Fruit fly (Drosophila melanogaster) whole organism, embryonic: ENCODE measurements around the gene Neurochondrin.

Experiments used
- BEAF-32 ChIP-seq: fragments of 200-800 bp; sonication (Bioruptor generic); optimal IDR thresholded peaks from 3 replicates; lab custom pipeline; 2017; ENCODE audit warnings: missing biosample characterization, missing genetic modification characterization, mild to moderate bottlenecking, moderate library complexity, missing genetic modification reagents
- CG1024 ChIP-seq: fragments of 200-800 bp; sonication (Bioruptor generic); IDR thresholded peaks from 2 replicates; pipeline ENCODE4 v1.3.6; 2022; ENCODE audit warnings: missing biosample characterization, missing genetic modification characterization
- CG10979 ChIP-seq: fragments of 200-800 bp; sonication (Bioruptor generic); optimal IDR thresholded peaks from 2 replicates; lab custom pipeline; 2018; ENCODE audit warnings: missing biosample characterization, mild to moderate bottlenecking, missing genetic modification characterization, moderate library complexity
- CG11085 ChIP-seq: fragments of 200-800 bp; sonication (Bioruptor generic); IDR thresholded peaks from 2 replicates; pipeline ENCODE4 v1.3.6; 2022; ENCODE audit warnings: missing biosample characterization, missing genetic modification characterization
- CG11456 ChIP-seq: fragments of 200-800 bp; sonication (Bioruptor generic); IDR thresholded peaks from 3 replicates; pipeline ENCODE4 v1.3.6; 2022; ENCODE audit warnings: missing biosample characterization, missing genetic modification characterization
- CG1233 ChIP-seq: fragments of 200-800 bp; sonication (Bioruptor generic); optimal IDR thresholded peaks from 4 replicates; lab custom pipeline; 2018; ENCODE audit warnings: missing biosample characterization, mild to moderate bottlenecking, missing genetic modification characterization
- CG13296 ChIP-seq: fragments of 200-800 bp; sonication (Bioruptor generic); optimal IDR thresholded peaks from 3 replicates; lab custom pipeline; 2018; ENCODE audit warnings: missing biosample characterization, mild to moderate bottlenecking, missing genetic modification characterization
- CG13424 ChIP-seq: fragments of 200-800 bp; sonication (Bioruptor generic); optimal IDR thresholded peaks from 2 replicates; lab custom pipeline; 2019; ENCODE audit warnings: missing biosample characterization, mild to moderate bottlenecking, missing genetic modification characterization, moderate library complexity
- CG14441 ChIP-seq: fragments of 200-800 bp; sonication (Bioruptor generic); IDR thresholded peaks from 2 replicates; pipeline ENCODE4 v1.3.6; 2022; ENCODE audit warnings: missing biosample characterization, missing genetic modification characterization
- CG14667 ChIP-seq: fragments of 200-800 bp; sonication (Bioruptor generic); IDR thresholded peaks from 2 replicates; pipeline ENCODE4 v1.3.6; 2022; ENCODE audit warnings: missing biosample characterization, missing genetic modification characterization
- CG14710 ChIP-seq: fragments of 200-800 bp; sonication (Bioruptor generic); optimal IDR thresholded peaks from 3 replicates; lab custom pipeline; 2019; ENCODE audit warnings: missing biosample characterization, mild to moderate bottlenecking, missing genetic modification characterization, moderate library complexity
- CG15514 ChIP-seq: fragments of 200-800 bp; sonication (Bioruptor generic); optimal IDR thresholded peaks from 3 replicates; lab custom pipeline; 2017; ENCODE audit warnings: missing biosample characterization, missing genetic modification characterization, mild to moderate bottlenecking, moderate library complexity, missing genetic modification reagents
- CG15601 ChIP-seq: fragments of 200-800 bp; sonication (Bioruptor generic); optimal IDR thresholded peaks from 3 replicates; lab custom pipeline; 2019; ENCODE audit warnings: missing biosample characterization, mild to moderate bottlenecking, missing genetic modification characterization, moderate library complexity
- CG17359 ChIP-seq: fragments of 200-800 bp; sonication (Bioruptor generic); optimal IDR thresholded peaks from 3 replicates; lab custom pipeline; 2018; ENCODE audit warnings: missing biosample characterization, mild to moderate bottlenecking, missing genetic modification characterization, moderate library complexity
- CG17568 ChIP-seq: fragments of 200-800 bp; sonication (Bioruptor generic); optimal IDR thresholded peaks from 2 replicates; lab custom pipeline; 2018; ENCODE audit warnings: missing biosample characterization, mild to moderate bottlenecking, missing genetic modification characterization, moderate library complexity
- CG3163 ChIP-seq: fragments of 200-800 bp; sonication (Bioruptor generic); optimal IDR thresholded peaks from 3 replicates; lab custom pipeline; 2016; ENCODE audit warnings: missing biosample characterization, missing genetic modification characterization
- CG4707 ChIP-seq: fragments of 200-800 bp; sonication (Bioruptor generic); optimal IDR thresholded peaks from 2 replicates; lab custom pipeline; 2018; ENCODE audit warnings: missing biosample characterization, mild to moderate bottlenecking, missing genetic modification characterization, moderate library complexity
- CG8359 ChIP-seq: fragments of 200-800 bp; sonication (Bioruptor generic); optimal IDR thresholded peaks from 2 replicates; lab custom pipeline; 2017; ENCODE audit warnings: missing biosample characterization, mild to moderate bottlenecking, missing genetic modification characterization, borderline replicate concordance
- CG8944 ChIP-seq: fragments of 200-800 bp; sonication (Bioruptor generic); optimal IDR thresholded peaks from 3 replicates; lab custom pipeline; 2016; ENCODE audit warnings: missing biosample characterization, missing genetic modification characterization
- CG9797 ChIP-seq: fragments of 200-800 bp; sonication (Bioruptor generic); optimal IDR thresholded peaks from 3 replicates; lab custom pipeline; 2018; ENCODE audit warnings: missing biosample characterization, mild to moderate bottlenecking, missing genetic modification characterization
- CG9932 ChIP-seq: fragments of 200-800 bp; sonication (Bioruptor generic); IDR thresholded peaks from 2 replicates; pipeline ENCODE4 v1.3.6; 2022; ENCODE audit warnings: missing biosample characterization, missing genetic modification characterization
- Camta ChIP-seq: fragments of 200-800 bp; sonication (Bioruptor generic); optimal IDR thresholded peaks from 2 replicates; lab custom pipeline; 2016; ENCODE audit warnings: missing biosample characterization, missing genetic modification characterization
- Dfd ChIP-seq, 2 experiments: fragments of >200 bp; optimal IDR thresholded peaks; 2 replicates each; lab custom pipeline; 2017; ENCODE audit warnings: missing biosample characterization in 2 of 2, missing genetic modification characterization in 2 of 2
- Drgx ChIP-seq: fragments of 200-800 bp; sonication (Bioruptor generic); IDR thresholded peaks from 2 replicates; pipeline ENCODE4 v1.3.6; 2022; ENCODE audit warnings: missing biosample characterization, missing genetic modification characterization
- Elba2 ChIP-seq: fragments of 200-800 bp; sonication (Bioruptor generic); optimal IDR thresholded peaks from 3 replicates; lab custom pipeline; 2016; ENCODE audit warnings: missing biosample characterization, missing genetic modification characterization
- Gsc ChIP-seq: fragments of 200-800 bp; sonication (Bioruptor generic); IDR thresholded peaks from 2 replicates; pipeline ENCODE4 v1.3.6; 2022; ENCODE audit warnings: missing biosample characterization, missing genetic modification characterization
- Mes4 ChIP-seq: fragments of 200-800 bp; sonication (Bioruptor generic); optimal IDR thresholded peaks from 2 replicates; lab custom pipeline; 2016; ENCODE audit warnings: missing biosample characterization, missing genetic modification characterization
- PHDP ChIP-seq: fragments of 200-800 bp; sonication (Bioruptor generic); optimal IDR thresholded peaks from 3 replicates; lab custom pipeline; 2018; ENCODE audit warnings: missing biosample characterization, mild to moderate bottlenecking, missing genetic modification characterization, moderate library complexity
- Six4 ChIP-seq: fragments of 200-800 bp; sonication (Bioruptor generic); optimal IDR thresholded peaks from 2 replicates; lab custom pipeline; 2016; ENCODE audit warnings: missing biosample characterization, missing genetic modification characterization
- Ssrp ChIP-seq: fragments of 200-800 bp; sonication (Bioruptor generic); optimal IDR thresholded peaks from 2 replicates; lab custom pipeline; 2018; ENCODE audit warnings: missing biosample characterization, mild to moderate bottlenecking, missing genetic modification characterization, moderate library complexity
- ap ChIP-seq: fragments of 200-800 bp; sonication (Bioruptor generic); IDR thresholded peaks from 2 replicates; pipeline ENCODE4 v1.3.6; 2022; ENCODE audit warnings: missing biosample characterization, missing genetic modification characterization
- ase ChIP-seq: fragments of 200-800 bp; sonication (Bioruptor generic); IDR thresholded peaks from 3 replicates; pipeline ENCODE4 v1.3.6; 2022; ENCODE audit warnings: missing biosample characterization, missing genetic modification characterization
- cg ChIP-seq: fragments of 200-800 bp; sonication (Bioruptor generic); optimal IDR thresholded peaks from 3 replicates; lab custom pipeline; 2019; ENCODE audit warnings: missing biosample characterization, mild to moderate bottlenecking, missing genetic modification characterization, moderate library complexity
- crp ChIP-seq, 2 experiments: fragments of 200-800 bp; sonication (Bioruptor generic); optimal IDR thresholded peaks; 2 replicates in 1 of 2; 3 replicates in 1 of 2; lab custom pipeline; 2017; ENCODE audit warnings: missing biosample characterization in 2 of 2, missing genetic modification characterization in 2 of 2, mild to moderate bottlenecking in 1 of 2, moderate library complexity in 1 of 2
- dimm ChIP-seq: fragments of 200-800 bp; sonication (Bioruptor generic); IDR thresholded peaks from 2 replicates; pipeline ENCODE4 v1.3.6; 2022; ENCODE audit warnings: missing biosample characterization, missing genetic modification characterization
- fd96Cb ChIP-seq: fragments of 200-800 bp; sonication (Bioruptor generic); optimal IDR thresholded peaks from 2 replicates; lab custom pipeline; 2018; ENCODE audit warnings: missing biosample characterization, mild to moderate bottlenecking, missing genetic modification characterization, moderate library complexity
- gcm2 ChIP-seq: fragments of 200-800 bp; sonication (Bioruptor generic); optimal IDR thresholded peaks from 2 replicates; lab custom pipeline; 2016; ENCODE audit warnings: missing biosample characterization, missing genetic modification characterization
- hb ChIP-seq: fragments of 200-800 bp; sonication (Bioruptor generic); IDR thresholded peaks from 3 replicates; pipeline ENCODE4 v1.3.6; 2022; ENCODE audit warnings: missing biosample characterization, missing genetic modification characterization; ENCODE audit not compliant: partially characterized antibody
- her ChIP-seq: fragments of 200-800 bp; sonication (Bioruptor generic); optimal IDR thresholded peaks from 2 replicates; lab custom pipeline; 2016; ENCODE audit warnings: missing biosample characterization, missing genetic modification characterization
- nom ChIP-seq: fragments of 200-800 bp; sonication (Bioruptor generic); optimal IDR thresholded peaks from 2 replicates; lab custom pipeline; 2017; ENCODE audit warnings: missing biosample characterization, missing genetic modification characterization, mild to moderate bottlenecking, moderate library complexity, missing genetic modification reagents
- otp ChIP-seq: fragments of 200-800 bp; sonication (Bioruptor generic); IDR thresholded peaks from 3 replicates; pipeline ENCODE4, ENCODE4 v1.3.6; 2022; ENCODE audit warnings: missing biosample characterization, missing genetic modification characterization
- row ChIP-seq: fragments of 200-800 bp; sonication (Bioruptor generic); IDR thresholded peaks from 3 replicates; pipeline ENCODE4 v1.3.6; 2022; ENCODE audit warnings: missing biosample characterization, missing genetic modification characterization
- sd ChIP-seq: fragments of 200-800 bp; sonication (Bioruptor generic); optimal IDR thresholded peaks from 3 replicates; lab custom pipeline; 2018; ENCODE audit warnings: missing biosample characterization, mild to moderate bottlenecking, missing genetic modification characterization, moderate library complexity
- sim ChIP-seq: fragments of 200-800 bp; sonication (Bioruptor generic); IDR thresholded peaks from 2 replicates; pipeline ENCODE4 v1.3.6; 2022; ENCODE audit warnings: missing biosample characterization, missing genetic modification characterization
- tio ChIP-seq: fragments of 200-800 bp; sonication (Bioruptor generic); optimal IDR thresholded peaks from 2 replicates; lab custom pipeline; 2017; ENCODE audit warnings: missing biosample characterization, missing genetic modification characterization, inconsistent platforms
- tna ChIP-seq: fragments of 200-800 bp; sonication (Bioruptor generic); IDR thresholded peaks from 2 replicates; pipeline ENCODE4 v1.3.6; 2022; ENCODE audit warnings: missing biosample characterization, missing genetic modification characterization; ENCODE audit not compliant: partially characterized antibody
- tx ChIP-seq: fragments of 200-800 bp; sonication (Bioruptor generic); optimal IDR thresholded peaks from 2 replicates; lab custom pipeline; 2016; ENCODE audit warnings: missing biosample characterization, missing genetic modification characterization
- z ChIP-seq: fragments of 200-800 bp; sonication (Bioruptor generic); IDR thresholded peaks from 3 replicates; pipeline ENCODE4 v1.3.6; 2022; ENCODE audit warnings: missing biosample characterization, missing genetic modification characterization

The Neurochondrin gene

DNA sequence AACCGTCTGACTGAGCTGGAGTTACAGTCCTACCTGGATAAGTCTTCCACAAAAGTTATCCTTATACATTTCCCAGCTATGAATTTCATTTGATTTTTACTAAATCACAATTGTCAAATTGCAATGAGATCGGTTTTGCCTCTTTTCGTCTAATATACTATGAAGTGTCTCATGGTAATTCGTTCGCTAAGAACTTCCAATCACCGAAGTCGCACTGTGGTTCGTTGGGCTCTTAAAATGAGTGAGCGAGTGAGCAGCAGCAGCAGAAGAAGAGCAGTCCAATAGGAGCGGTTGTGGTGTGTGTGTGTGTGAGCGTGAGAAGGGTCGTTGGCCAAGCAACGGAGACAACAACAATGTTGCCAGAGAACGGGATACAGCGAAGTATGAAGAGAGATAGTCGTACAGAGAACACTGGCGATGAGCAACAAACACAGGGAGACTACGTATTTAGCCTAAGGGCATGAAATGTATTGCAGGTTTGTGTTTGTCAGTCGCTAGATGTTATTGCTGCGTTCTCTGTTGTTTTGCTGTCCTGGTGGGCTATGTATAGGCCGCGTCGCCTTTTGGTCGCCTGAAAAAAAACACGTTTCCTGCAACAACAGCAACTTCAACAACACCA lies 44.1 kb upstream of the Neurochondrin start (continued):
- TF ChIP-seq CG3163 (GFP tag; lab: Kevin White, UChicago) (peak; percentile 86), row (GFP tag; lab: Robert Waterston, UW) (peak; percentile 97), gcm2 (GFP tag; lab: Kevin White, UChicago) (peak; percentile 85), fd96Cb (tag; lab: Kevin White, UChicago) (peak; percentile 88), CG13296 (peak; percentile 89), BEAF-32 (GFP tag; lab: Kevin White, UChicago) (no peak), CG11456 (GFP tag; lab: Robert Waterston, UW) (peak; percentile 87), CG15601 (tag; lab: Kevin White, UChicago) (peak; percentile 87), Elba2 (GFP tag; lab: Kevin White, UChicago) (peak; percentile 98), ase (peak; percentile 76), crp (GFP tag; optimal IDR thresholded peaks at IDR 0.05; lab: Kevin White, UChicago) (peak in 1 of 2 experiments; percentile 49), CG14710 (tag; lab: Kevin White, UChicago) (peak; percentile 85), Ssrp (tag; lab: Kevin White, UChicago) (peak; percentile 87), CG10979 (tag; lab: Kevin White, UChicago) (peak; percentile 91), nom (GFP tag; lab: Kevin White, UChicago) (peak; percentile 86), CG9932 (GFP tag; lab: Robert Waterston, UW) (peak; percentile 89), Drgx (GFP tag; lab: Robert Waterston, UW) (peak; percentile 94), CG17568 (peak; percentile 87), CG15514 (GFP tag; lab: Kevin White, UChicago) (peak; percentile 84), CG8944 (GFP tag; lab: Kevin White, UChicago) (peak; percentile 90), CG4707 (GFP tag; lab: Kevin White, UChicago) (peak; percentile 87)

DNA sequence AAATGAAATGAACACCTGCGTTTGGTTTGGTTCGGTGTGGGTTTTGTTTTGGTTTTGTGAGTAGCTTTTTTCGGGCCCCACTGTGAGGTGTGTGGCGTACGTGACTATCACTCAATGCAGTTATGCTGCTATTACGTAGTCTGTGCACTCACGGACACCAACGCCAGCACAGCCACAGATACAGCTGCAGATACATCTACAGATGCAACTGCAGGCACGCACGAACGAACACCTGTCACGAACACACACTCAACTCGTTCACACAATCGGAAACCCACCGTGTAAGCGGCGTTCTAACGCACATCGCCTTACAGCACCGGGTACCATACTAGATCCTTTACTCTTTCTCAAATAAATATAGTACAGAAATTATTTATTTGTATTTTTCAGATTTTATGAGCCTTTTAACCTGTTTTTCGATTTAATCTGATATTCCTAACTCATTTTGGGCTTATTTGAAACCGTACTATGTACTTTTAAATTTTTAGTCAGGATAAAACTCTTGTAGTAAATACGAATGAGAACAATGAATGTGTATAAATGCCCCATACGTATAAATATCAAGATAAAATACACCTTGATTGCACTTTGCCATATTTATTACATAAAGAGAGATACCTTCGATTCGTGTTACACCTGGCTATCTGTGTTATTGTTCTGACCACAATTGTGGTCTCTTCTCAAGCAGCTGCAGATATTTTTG lies 42.6 kb upstream of the Neurochondrin start:
- TF ChIP-seq CG8359: no peak
- no peak for TF ChIP-seq Gsc (GFP tag; lab: Robert Waterston, UW)
- TF ChIP-seq CG11085 (GFP tag; lab: Robert Waterston, UW): no peak
- TF ChIP-seq cg (GFP tag; lab: Kevin White, UChicago): peak; percentile 77
- TF ChIP-seq tio (GFP tag; lab: Kevin White, UChicago): peak; percentile 3
- TF ChIP-seq tx (GFP tag; lab: Kevin White, UChicago): no peak
- no peak for TF ChIP-seq CG13424 (tag; lab: Kevin White, UChicago)
- peak; percentile 2 for TF ChIP-seq Six4
- TF ChIP-seq sd: no peak
- no peak for TF ChIP-seq CG14441
- TF ChIP-seq PHDP (tag; lab: Kevin White, UChicago): peak; percentile 32
- TF ChIP-seq her (GFP tag; lab: Kevin White, UChicago): no peak
- TF ChIP-seq CG1024 (GFP tag; lab: Robert Waterston, UW): no peak
- no peak for TF ChIP-seq Mes4 (GFP tag; lab: Kevin White, UChicago)
- no peak for TF ChIP-seq Camta (GFP tag; lab: Kevin White, UChicago)
- 0 out of 3 replicates have a peak, but pooled peaks have one; percentile 10 for TF ChIP-seq z (GFP tag; lab: Robert Waterston, UW)
- no peak for TF ChIP-seq otp (GFP tag; lab: Robert Waterston, UW)
- no peak for TF ChIP-seq dimm (GFP tag; lab: Robert Waterston, UW)
- no peak for TF ChIP-seq CG17359 (tag; lab: Kevin White, UChicago)
- no peak for TF ChIP-seq CG9797 (GFP tag; lab: Kevin White, UChicago)
- peak; percentile 57 for TF ChIP-seq CG10979 (tag; lab: Kevin White, UChicago)
- no peak for TF ChIP-seq CG14667
- TF ChIP-seq hb (GFP tag; lab: Robert Waterston, UW): no peak
- no peak for TF ChIP-seq Dfd (GFP tag; optimal IDR thresholded peaks at IDR 0.05; lab: Kevin White, UChicago)
- TF ChIP-seq ap (GFP tag; lab: Robert Waterston, UW): no peak
- no peak for TF ChIP-seq CG1233 (GFP tag; lab: Kevin White, UChicago)
- TF ChIP-seq tna (GFP tag; lab: Robert Waterston, UW): no peak
- TF ChIP-seq sim: no peak
